Fruit fly (Drosophila melanogaster): Measurements from ENCODE around the gene CG17271.

dm6 chr3R:20841840-20842239 lies 20.2 kb upstream of the CG17271 start, which contains the start of gene CG15695:
- TF ChIP-seq psq (optimal IDR thresholded peaks at IDR 0.05) (no peak), h (optimal IDR thresholded peaks at IDR 0.05) (no peak), insv (optimal IDR thresholded peaks at IDR 0.05) (no peak), ttk (optimal IDR thresholded peaks at IDR 0.05) (no peak)
